Worm (Caenorhabditis elegans) whole organism, midembryonic: ENCODE results near the gene F32D8.12.

Experiments used
- cog-1 ChIP-seq: sonication (generic microtip); optimal IDR thresholded peaks from 2 replicates; lab custom pipeline; 2016; ENCODE audit warnings: missing genetic modification characterization, missing compliant biosample characterization
- ztf-29 ChIP-seq: fragments of 200-800 bp; sonication (Bioruptor generic); IDR thresholded peaks from 2 replicates; pipeline ENCODE4 v1.3.6; 2022; ENCODE audit warnings: missing genetic modification reagents, missing genetic modification characterization, missing compliant biosample characterization

DNA sequence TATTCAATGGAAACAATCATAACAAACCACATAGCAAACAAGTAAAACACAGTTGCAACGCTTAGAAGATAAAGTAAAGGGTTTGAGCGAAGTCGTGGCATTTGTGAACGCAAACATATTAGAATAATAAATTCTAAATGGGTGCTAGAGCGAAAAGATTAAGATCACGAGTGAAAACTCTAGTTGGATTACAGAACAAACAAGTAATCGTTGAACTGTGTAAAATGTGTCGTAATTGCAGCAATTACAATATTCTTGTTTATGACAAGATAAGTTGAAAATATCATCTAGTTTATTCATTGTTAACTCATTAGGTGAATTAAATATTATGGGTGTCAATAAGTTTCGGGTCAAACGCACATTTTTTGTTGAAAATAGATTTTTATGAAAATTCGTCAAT is 11.9 kb upstream of the F32D8.12 start, which contains the start of gene F32D8.8:
- TF ChIP-seq cog-1 (tag; lab: Kevin White, UChicago) (no peak), ztf-29 (no peak)
